Fruit fly (Drosophila melanogaster) whole organism, embryonic: ENCODE data around the gene Mgstl.

Experiments
- CG11093 ChIP-seq: fragments of 200-800 bp; sonication (Bioruptor generic); IDR thresholded peaks from 3 replicates; pipeline ENCODE4 v1.3.6; 2022; ENCODE audit warnings: missing biosample characterization, missing genetic modification characterization
- CG11723 ChIP-seq: fragments of 200-800 bp; sonication (Bioruptor generic); optimal IDR thresholded peaks from 2 replicates; lab custom pipeline; 2017; ENCODE audit warnings: missing biosample characterization, mild to moderate bottlenecking, missing genetic modification characterization
- CG18262 ChIP-seq: fragments of 200-800 bp; optimal IDR thresholded peaks from 3 replicates; lab custom pipeline; 2019; ENCODE audit warnings: missing biosample characterization, mild to moderate bottlenecking, missing genetic modification characterization, moderate library complexity
- CG8281 ChIP-seq: fragments of 200-800 bp; sonication (Bioruptor generic); optimal IDR thresholded peaks from 2 replicates; lab custom pipeline; 2018; ENCODE audit warnings: missing biosample characterization, mild to moderate bottlenecking, missing genetic modification characterization, moderate library complexity
- CG9932 ChIP-seq: fragments of 200-800 bp; sonication (Bioruptor generic); IDR thresholded peaks from 2 replicates; pipeline ENCODE4 v1.3.6; 2022; ENCODE audit warnings: missing biosample characterization, missing genetic modification characterization
- HLHmδ ChIP-seq: fragments of 200-800 bp; sonication (Bioruptor generic); optimal IDR thresholded peaks from 2 replicates; lab custom pipeline; 2018; ENCODE audit warnings: missing biosample characterization, mild to moderate bottlenecking, missing genetic modification characterization, moderate library complexity
- Hr39 ChIP-seq: fragments of >200 bp; optimal IDR thresholded peaks from 2 replicates; lab custom pipeline; 2017
- Myb ChIP-seq: fragments of 200-800 bp; sonication (Bioruptor generic); optimal IDR thresholded peaks from 2 replicates; lab custom pipeline; 2016; ENCODE audit warnings: missing biosample characterization, missing genetic modification characterization
- ara ChIP-seq: fragments of 200-800 bp; sonication (Bioruptor generic); IDR thresholded peaks from 2 replicates; pipeline ENCODE4 v1.3.6; 2022; ENCODE audit warnings: missing biosample characterization, missing genetic modification characterization
- az2 ChIP-seq: fragments of 200-800 bp; sonication (Bioruptor generic); optimal IDR thresholded peaks from 3 replicates; lab custom pipeline; 2016; ENCODE audit warnings: missing biosample characterization, missing genetic modification characterization
- exex ChIP-seq: fragments of 200-800 bp; sonication (Bioruptor generic); optimal IDR thresholded peaks from 4 replicates; lab custom pipeline; 2018; ENCODE audit warnings: missing biosample characterization, mild to moderate bottlenecking, missing genetic modification characterization, moderate library complexity
- gfzf ChIP-seq: fragments of 200-800 bp; sonication (Bioruptor generic); optimal IDR thresholded peaks from 2 replicates; lab custom pipeline; 2016; ENCODE audit warnings: missing biosample characterization, mild to moderate bottlenecking, missing genetic modification characterization, moderate library complexity
- inv ChIP-seq: fragments of 200-800 bp; sonication (Bioruptor generic); IDR thresholded peaks from 2 replicates; pipeline ENCODE4 v1.3.6; 2022; ENCODE audit warnings: missing biosample characterization, missing genetic modification characterization; ENCODE audit not compliant: partially characterized antibody
- jumu ChIP-seq: fragments of 200-800 bp; sonication (Bioruptor generic); optimal IDR thresholded peaks from 3 replicates; lab custom pipeline; 2016; ENCODE audit warnings: missing biosample characterization, missing genetic modification characterization

DNA sequence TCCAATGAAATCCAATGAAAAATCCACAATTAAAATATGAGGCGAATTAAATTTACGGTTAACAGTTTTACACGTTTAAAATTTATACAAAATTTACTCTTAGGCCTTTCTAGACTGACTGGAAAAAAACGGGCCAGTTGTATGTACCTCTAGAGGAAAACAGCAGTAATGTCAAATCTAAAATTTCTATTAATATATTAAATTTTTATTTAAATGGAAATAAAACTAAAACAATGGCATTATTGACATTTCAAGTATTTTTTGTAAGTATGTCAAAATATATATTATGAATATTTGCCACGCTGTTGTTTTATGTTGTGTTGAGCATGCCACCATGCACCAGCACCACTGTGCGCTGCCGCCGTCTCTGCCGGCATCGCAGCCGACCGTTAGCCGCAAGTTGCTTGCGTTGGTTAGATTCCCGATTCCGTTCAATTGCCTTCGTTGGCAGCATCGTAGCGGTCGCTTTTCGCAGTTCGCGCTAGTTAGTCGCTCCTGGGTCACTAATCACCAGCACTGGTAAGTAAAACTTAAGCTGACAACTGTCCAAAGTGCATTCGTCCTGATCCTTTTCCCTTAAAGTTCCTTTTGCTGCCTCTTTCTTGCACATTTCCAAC is 3.0 kb downstream of the Mgstl start, which contains the start of gene Cbs:
- TF ChIP-seq Myb (GFP tag; lab: Kevin White, UChicago) (no peak), HLHmδ (GFP tag; lab: Kevin White, UChicago) (no peak), CG11723 (GFP tag; lab: Kevin White, UChicago) (peak; percentile 35), CG18262 (tag; lab: Kevin White, UChicago) (peak; percentile 73), CG9932 (peak; percentile 86), az2 (GFP tag; lab: Kevin White, UChicago) (peak; percentile 56), Hr39 (lab: Kevin White, UChicago) (no peak), exex (tag; lab: Kevin White, UChicago) (no peak), CG11093 (GFP tag; lab: Robert Waterston, UW) (peak; percentile 29; the same call in 1 of the 3 replicates), inv (GFP tag; lab: Robert Waterston, UW) (no peak), CG8281 (peak; percentile 26), jumu (GFP tag; lab: Kevin White, UChicago) (no peak), gfzf (GFP tag; lab: Kevin White, UChicago) (no peak), ara (GFP tag; lab: Robert Waterston, UW) (peak; percentile 45)
